Worm (Caenorhabditis elegans) whole organism, early embryonic: ENCODE results near the gene Y43F8B.3.

Experiments used
- B0310.2 ChIP-seq: sonication (generic microtip); optimal IDR thresholded peaks from 2 replicates; lab custom pipeline; 2016; ENCODE audit warnings: mild to moderate bottlenecking, missing genetic modification characterization, missing compliant biosample characterization
- F13C5.2 ChIP-seq: sonication (generic microtip); optimal IDR thresholded peaks from 2 replicates; lab custom pipeline; 2017; ENCODE audit warnings: mild to moderate bottlenecking, missing genetic modification characterization, inconsistent platforms, missing compliant biosample characterization
- aly-1 ChIP-seq: sonication (generic microtip); optimal IDR thresholded peaks from 2 replicates; lab custom pipeline; 2016; ENCODE audit warnings: missing genetic modification characterization, missing compliant biosample characterization
- ama-1 ChIP-seq: fragments of 150-350 bp; optimal IDR thresholded peaks from 2 replicates; lab custom pipeline; 2014
- ceh-13 ChIP-seq: fragments of 200-800 bp; sonication (Bioruptor generic); optimal IDR thresholded peaks from 2 replicates; lab custom pipeline; 2018; ENCODE audit warnings: mild to moderate bottlenecking, missing genetic modification characterization, missing compliant biosample characterization
- ceh-36 ChIP-seq: sonication (generic microtip); optimal IDR thresholded peaks from 2 replicates; lab custom pipeline; 2016; ENCODE audit warnings: missing genetic modification characterization, inconsistent platforms, missing compliant biosample characterization
- ets-7 ChIP-seq: sonication (generic microtip); optimal IDR thresholded peaks from 2 replicates; lab custom pipeline; 2016; ENCODE audit warnings: missing genotype, missing genetic modification characterization, missing compliant biosample characterization
- flt-1 ChIP-seq: fragments of 200-800 bp; sonication (Bioruptor generic); IDR thresholded peaks from 2 replicates; pipeline ENCODE4 v1.3.6; 2022; ENCODE audit warnings: missing genetic modification characterization, missing compliant biosample characterization
- hmbx-1 ChIP-seq: sonication (generic microtip); optimal IDR thresholded peaks from 2 replicates; lab custom pipeline; 2016; ENCODE audit warnings: mild to moderate bottlenecking, missing genetic modification characterization, missing compliant biosample characterization
- hmg-4 ChIP-seq: fragments of 200-800 bp; sonication (Bioruptor generic); optimal IDR thresholded peaks from 2 replicates; lab custom pipeline; 2018; ENCODE audit warnings: mild to moderate bottlenecking, missing genetic modification characterization, missing compliant biosample characterization
- hnd-1 ChIP-seq: sonication (generic microtip); optimal IDR thresholded peaks from 2 replicates; lab custom pipeline; 2016; ENCODE audit warnings: missing genetic modification characterization, missing compliant biosample characterization
- pes-1 ChIP-seq: fragments of 200-800 bp; sonication (Bioruptor generic); IDR thresholded peaks from 2 replicates; pipeline ENCODE4 v1.3.6; 2022; ENCODE audit warnings: missing genetic modification reagents, missing genetic modification characterization, missing compliant biosample characterization
- scrt-1 ChIP-seq: fragments of 200-800 bp; sonication (Bioruptor generic); IDR thresholded peaks from 2 replicates; pipeline ENCODE4 v1.3.6; 2022; ENCODE audit warnings: missing genetic modification characterization, missing compliant biosample characterization
- sea-1 ChIP-seq: fragments of 200-800 bp; sonication (Bioruptor generic); conservative IDR thresholded peaks from 2 replicates; pipeline ENCODE4 v1.3.6; 2022; ENCODE audit warnings: missing genetic modification characterization, missing compliant biosample characterization
- tbx-11 ChIP-seq: fragments of 200-800 bp; sonication (Bioruptor generic); IDR thresholded peaks from 2 replicates; pipeline ENCODE4 v1.3.6; 2022; ENCODE audit warnings: missing genetic modification characterization, missing compliant biosample characterization
- tbx-37 ChIP-seq: fragments of 200-800 bp; sonication (Bioruptor generic); conservative IDR thresholded peaks from 2 replicates; pipeline ENCODE4 v1.3.6; 2022; ENCODE audit warnings: missing genetic modification reagents, missing genetic modification characterization, missing compliant biosample characterization
- tra-4 ChIP-seq: sonication (generic microtip); optimal IDR thresholded peaks from 2 replicates; lab custom pipeline; 2017; ENCODE audit warnings: missing genetic modification characterization, missing compliant biosample characterization

Gene Y43F8B.3

DNA sequence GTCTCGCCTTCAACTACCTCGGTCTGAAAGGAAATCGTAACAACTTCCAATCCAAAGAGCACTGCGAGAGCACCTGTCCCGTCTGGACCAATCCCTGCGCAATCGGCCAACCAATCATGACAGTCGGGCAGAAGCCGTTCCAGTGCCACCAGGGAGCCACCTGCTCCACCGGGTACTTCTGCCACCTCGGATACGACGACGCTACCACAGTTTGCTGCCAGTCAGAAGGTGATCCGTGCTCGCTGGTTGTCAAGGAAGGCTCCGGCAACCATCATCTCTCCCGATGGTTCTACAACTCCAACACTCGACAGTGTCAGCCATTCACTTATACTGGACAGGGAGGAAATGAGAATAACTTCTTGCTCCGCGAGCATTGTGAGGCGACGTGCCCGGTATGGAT is 6.2 kb downstream of the Y43F8B.3 start:
- no peak for TF ChIP-seq ama-1 (lab: Kevin White, UChicago)

DNA sequence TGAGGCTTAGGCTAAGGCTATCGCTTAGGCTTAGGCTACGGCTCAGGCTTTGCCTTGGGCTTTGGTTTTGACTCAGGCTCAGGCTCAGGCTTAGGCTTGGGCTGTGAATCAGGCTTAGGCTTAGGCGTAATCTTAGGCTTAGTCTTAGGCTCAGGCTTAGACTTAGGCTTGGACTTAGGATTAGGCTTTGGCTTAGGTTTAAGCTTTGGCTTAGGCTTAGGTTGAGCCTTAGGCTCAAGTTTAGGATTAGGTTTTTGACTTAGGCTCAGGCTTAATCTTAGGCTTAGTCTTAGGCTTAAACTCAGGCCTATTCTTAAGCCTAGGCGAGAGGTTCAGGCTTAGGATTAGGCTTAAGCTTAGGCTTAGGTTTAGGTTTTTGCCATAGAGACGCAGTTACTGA is 7.5 kb downstream of the Y43F8B.3 start:
- TF ChIP-seq ceh-36 (tag; lab: Kevin White, UChicago) (peak; percentile 87), hnd-1 (tag; lab: Kevin White, UChicago) (no peak), tra-4 (tag; lab: Kevin White, UChicago) (no peak), sea-1 (no peak), pes-1 (no peak), B0310.2 (tag; lab: Kevin White, UChicago) (no peak)

DNA sequence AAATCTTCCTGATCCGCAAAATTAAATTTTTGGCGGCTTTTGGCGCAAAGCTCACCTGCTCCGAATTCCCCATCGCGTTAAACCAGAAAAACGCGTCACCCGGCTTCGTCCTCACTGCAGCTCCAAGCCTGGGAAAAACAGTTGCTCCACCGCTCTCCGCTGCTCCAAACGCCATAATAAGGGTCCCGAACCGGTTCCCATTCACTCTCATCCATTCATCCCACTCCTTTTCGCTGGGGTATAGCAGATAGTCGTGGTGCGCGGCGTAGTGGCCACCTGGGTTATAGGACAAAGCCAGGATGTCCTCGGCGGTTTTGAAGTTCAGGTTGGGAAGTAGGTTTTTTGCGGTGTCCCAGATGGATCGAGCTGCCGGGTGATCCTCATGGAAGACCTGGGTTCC is 8.0 kb downstream of the Y43F8B.3 start:
- no peak for TF ChIP-seq B0310.2 (tag; lab: Kevin White, UChicago)
- TF ChIP-seq ceh-13 (GFP tag; lab: Kevin White, UChicago) = no peak
- no peak for TF ChIP-seq ceh-36 (tag; lab: Kevin White, UChicago)
- no peak for TF ChIP-seq scrt-1 (GFP tag; lab: Robert Waterston, UW)
- no peak for TF ChIP-seq pes-1
- no peak for TF ChIP-seq hmg-4 (GFP tag; lab: Kevin White, UChicago)
- TF ChIP-seq F13C5.2 = no peak
- no peak for TF ChIP-seq hmbx-1 (tag; lab: Kevin White, UChicago)
- TF ChIP-seq hnd-1 (tag; lab: Kevin White, UChicago) = no peak
- no peak for TF ChIP-seq tbx-37 (GFP tag; lab: Robert Waterston, UW)
- no peak for TF ChIP-seq aly-1 (tag; lab: Kevin White, UChicago)
- no peak for TF ChIP-seq ets-7 (tag; lab: Kevin White, UChicago)
- no peak for TF ChIP-seq tbx-11 (GFP tag; lab: Robert Waterston, UW)
- TF ChIP-seq flt-1 (GFP tag; lab: Robert Waterston, UW) = no peak
- TF ChIP-seq sea-1 = no peak
- no peak for TF ChIP-seq ama-1 (lab: Kevin White, UChicago)
- no peak for TF ChIP-seq tra-4 (tag; lab: Kevin White, UChicago)

DNA sequence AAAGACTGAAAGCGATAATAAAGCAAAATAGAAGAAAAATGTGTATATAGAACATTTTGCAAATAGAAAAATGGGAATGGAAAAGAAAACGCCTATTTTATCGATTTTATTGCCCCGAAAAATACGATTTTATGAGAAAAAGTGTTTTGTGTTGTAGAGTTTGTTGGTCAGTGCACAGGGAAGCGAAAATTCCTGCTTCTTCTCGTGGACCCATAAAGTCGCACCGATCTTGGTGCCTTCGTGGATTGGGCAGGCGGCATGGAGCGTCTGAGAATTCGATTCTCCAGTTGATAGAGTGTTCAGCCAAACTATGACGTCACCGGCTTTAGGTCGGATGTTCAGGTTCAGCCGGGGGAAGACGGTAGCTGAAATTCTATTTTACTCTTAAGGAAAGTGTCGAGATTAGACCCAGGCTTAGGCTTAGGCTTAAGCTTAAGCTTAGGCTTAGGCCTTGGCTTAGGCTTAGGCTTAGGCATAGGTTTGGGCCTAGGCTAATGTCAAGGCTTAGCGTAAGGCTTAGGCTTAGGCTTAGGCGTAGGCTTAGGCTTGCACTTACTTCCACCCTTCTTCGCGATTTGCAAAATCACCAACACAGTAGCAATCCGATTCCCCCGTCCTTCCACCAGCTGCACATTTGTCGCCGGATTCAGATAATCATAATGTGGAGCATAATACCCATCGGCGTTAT is 9.5 kb downstream of the Y43F8B.3 start, which contains the start of gene Y43F8B.19:
Gene Y43F8B.19 (minus strand): TSS at position 51 of the 688 bp plus-strand sequence.
- TF ChIP-seq ceh-36 (tag; lab: Kevin White, UChicago) (peak; percentile 63), flt-1 (GFP tag; lab: Robert Waterston, UW) (no peak), tra-4 (tag; lab: Kevin White, UChicago) (no peak), hnd-1 (tag; lab: Kevin White, UChicago) (no peak)

DNA sequence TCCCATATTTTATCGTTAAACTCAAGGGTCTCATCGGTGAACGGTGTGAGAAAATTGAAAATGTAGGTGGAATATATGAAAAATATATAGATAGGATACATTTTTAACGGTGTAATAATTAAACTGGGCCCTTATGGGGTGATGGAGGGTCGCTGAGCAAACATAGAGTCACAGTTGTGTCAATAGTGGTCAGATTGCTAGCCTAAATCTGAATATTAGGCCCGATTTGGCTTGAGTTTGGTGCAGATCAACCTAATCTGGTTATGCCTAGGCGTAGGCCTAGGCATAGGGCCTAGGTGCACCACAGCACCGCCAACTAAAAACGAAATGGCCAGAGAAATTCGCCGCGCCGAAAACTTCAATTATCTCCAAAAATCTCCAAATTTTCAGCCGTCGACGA is 10.7 kb downstream of the Y43F8B.3 start, which contains the start of gene phy-4:
Gene phy-4 (minus strand): TSS at position 101 of the 400 bp plus-strand sequence.
- TF ChIP-seq flt-1 (GFP tag; lab: Robert Waterston, UW) (no peak), ama-1 (lab: Kevin White, UChicago) (no peak), tbx-11 (GFP tag; lab: Robert Waterston, UW) (no peak), F13C5.2 (no peak), tbx-37 (GFP tag; lab: Robert Waterston, UW) (no peak), pes-1 (no peak), scrt-1 (GFP tag; lab: Robert Waterston, UW) (no peak), hmbx-1 (tag; lab: Kevin White, UChicago) (no peak), aly-1 (tag; lab: Kevin White, UChicago) (no peak), ceh-13 (GFP tag; lab: Kevin White, UChicago) (no peak), tra-4 (tag; lab: Kevin White, UChicago) (no peak)

DNA sequence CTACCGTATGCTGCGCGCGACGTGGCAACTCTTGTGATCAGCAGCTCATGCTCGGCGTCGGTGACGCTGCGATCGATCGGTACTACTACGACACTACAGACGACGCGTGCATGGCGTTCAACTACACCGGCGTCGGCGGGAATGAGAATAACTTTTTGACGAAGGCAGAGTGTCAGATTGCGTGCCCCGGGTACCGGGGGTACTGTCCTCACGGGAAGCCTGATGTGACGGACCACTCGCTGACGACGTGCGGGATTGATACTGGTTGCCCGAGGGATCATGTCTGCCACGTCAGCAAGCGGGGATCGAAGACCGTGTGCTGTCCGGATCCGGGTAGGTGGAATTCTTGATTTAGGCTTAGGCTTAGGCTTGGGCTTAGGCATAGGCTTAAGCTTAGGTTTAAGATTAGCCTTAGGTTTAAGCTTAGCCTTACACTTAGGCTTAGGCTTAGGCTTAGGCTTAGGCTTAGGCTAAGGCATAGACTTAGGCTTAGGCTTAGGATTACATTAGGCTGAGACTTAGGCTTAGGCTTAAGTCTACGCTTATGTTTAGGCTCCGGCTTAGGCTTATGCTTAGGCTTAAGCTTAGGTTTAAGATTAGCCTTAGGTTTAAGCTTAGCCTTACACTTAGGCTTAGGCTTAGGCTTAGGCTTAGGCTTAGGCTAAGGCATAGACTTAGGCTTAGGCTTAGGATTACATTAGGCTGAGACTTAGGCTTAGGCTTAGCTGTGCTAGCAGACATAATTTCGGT is 14.9 kb downstream of the Y43F8B.3 start:
- TF ChIP-seq ceh-36 (tag; lab: Kevin White, UChicago) = peak; percentile 82

DNA sequence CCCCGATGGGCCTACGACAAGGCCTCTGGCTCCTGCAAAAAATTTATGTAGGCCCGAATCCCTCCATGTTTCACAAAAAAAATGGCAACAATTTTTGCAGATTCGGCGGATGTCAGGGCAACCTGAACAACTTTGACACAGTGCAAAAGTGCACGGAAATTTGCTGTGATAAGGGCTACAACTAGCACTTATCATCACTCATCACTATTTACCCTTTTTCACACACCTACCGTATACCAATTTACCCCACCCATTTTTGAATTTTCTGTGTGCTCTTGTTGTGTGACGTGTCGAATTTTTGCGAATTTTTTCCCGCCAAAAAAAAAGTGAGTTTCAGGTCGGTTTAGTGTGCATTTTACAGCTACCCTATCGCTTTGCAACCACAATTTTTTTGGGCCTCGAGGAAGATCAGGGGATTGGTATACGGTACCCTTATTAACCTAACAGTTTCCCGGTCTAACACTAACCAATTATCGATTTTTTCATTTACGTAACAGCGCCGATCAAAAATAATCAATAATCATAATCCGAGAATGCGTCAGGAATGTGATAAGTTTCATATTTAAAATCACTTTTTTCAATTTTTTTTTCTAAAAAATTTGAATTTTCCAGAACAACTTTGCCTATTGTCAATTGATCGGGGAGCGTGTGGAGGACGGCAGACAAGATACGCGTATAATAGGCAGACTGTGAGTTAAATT is 15.7 kb downstream of the Y43F8B.3 start:
- TF ChIP-seq flt-1 (GFP tag; lab: Robert Waterston, UW) (no peak), tra-4 (tag; lab: Kevin White, UChicago) (no peak), hmg-4 (GFP tag; lab: Kevin White, UChicago) (no peak), ceh-36 (tag; lab: Kevin White, UChicago) (no peak), pes-1 (no peak), tbx-37 (GFP tag; lab: Robert Waterston, UW) (no peak), F13C5.2 (no peak), B0310.2 (tag; lab: Kevin White, UChicago) (no peak), hnd-1 (tag; lab: Kevin White, UChicago) (no peak), sea-1 (no peak), scrt-1 (GFP tag; lab: Robert Waterston, UW) (no peak), ceh-13 (GFP tag; lab: Kevin White, UChicago) (no peak), ama-1 (lab: Kevin White, UChicago) (no peak)
